Fruit fly (Drosophila melanogaster) whole organism, pupa: ENCODE data around the gene CG31368.

ENCODE experiments used
- CG10348 ChIP-seq: fragments of 200-800 bp; sonication (Bioruptor generic); IDR thresholded peaks from 2 replicates; pipeline ENCODE4 v1.3.6; 2022; ENCODE audit warnings: missing biosample characterization, missing genetic modification characterization
- CG12605 ChIP-seq: fragments of 200-800 bp; sonication (Bioruptor generic); IDR thresholded peaks from 2 replicates; pipeline ENCODE4 v1.3.6; 2022; ENCODE audit warnings: missing biosample characterization, missing genetic modification characterization
- CG13204 ChIP-seq: fragments of 200-800 bp; sonication (Bioruptor generic); optimal IDR thresholded peaks from 2 replicates; lab custom pipeline; 2018; ENCODE audit warnings: missing biosample characterization, mild to moderate bottlenecking, missing genetic modification characterization, moderate library complexity
- CG14655 ChIP-seq: fragments of 200-800 bp; sonication (Bioruptor generic); optimal IDR thresholded peaks from 3 replicates; lab custom pipeline; 2017; ENCODE audit warnings: mild to moderate bottlenecking, missing biosample characterization, missing genetic modification reagents, missing genetic modification characterization
- CG15710 ChIP-seq: fragments of 200-800 bp; sonication (Bioruptor generic); optimal IDR thresholded peaks from 2 replicates; lab custom pipeline; 2018; ENCODE audit warnings: missing biosample characterization, mild to moderate bottlenecking, missing genetic modification characterization, moderate library complexity
- CG17806 ChIP-seq: fragments of 200-800 bp; sonication (Bioruptor generic); optimal IDR thresholded peaks from 2 replicates; lab custom pipeline; 2018; ENCODE audit warnings: missing biosample characterization, mild to moderate bottlenecking, missing genetic modification characterization, moderate library complexity
- CG32121 ChIP-seq: fragments of 200-800 bp; sonication (Bioruptor generic); IDR thresholded peaks from 2 replicates; pipeline ENCODE4 v1.3.6; 2022; ENCODE audit warnings: missing biosample characterization, missing genetic modification characterization
- CG34367 ChIP-seq: fragments of 200-800 bp; sonication (Bioruptor generic); optimal IDR thresholded peaks from 2 replicates; lab custom pipeline; 2018; ENCODE audit warnings: missing biosample characterization, mild to moderate bottlenecking, missing genetic modification characterization
- CG4496 ChIP-seq: fragments of 200-800 bp; sonication (Bioruptor generic); IDR thresholded peaks from 3 replicates; pipeline ENCODE4 v1.3.6; 2022; ENCODE audit warnings: missing biosample characterization, missing genetic modification characterization
- CG8159 ChIP-seq: fragments of 200-800 bp; sonication (Bioruptor generic); optimal IDR thresholded peaks from 3 replicates; lab custom pipeline; 2018; ENCODE audit warnings: missing biosample characterization, mild to moderate bottlenecking, missing genetic modification characterization, moderate library complexity
- CG8301 ChIP-seq: fragments of 200-800 bp; sonication (Bioruptor generic); optimal IDR thresholded peaks from 2 replicates; lab custom pipeline; 2018; ENCODE audit warnings: missing biosample characterization, mild to moderate bottlenecking, missing genetic modification characterization
- CG9948 ChIP-seq: fragments of 200-800 bp; sonication (Bioruptor generic); optimal IDR thresholded peaks from 2 replicates; lab custom pipeline; 2018; ENCODE audit warnings: missing biosample characterization, mild to moderate bottlenecking, missing genetic modification characterization, moderate library complexity
- D1 ChIP-seq: fragments of 200-800 bp; sonication (Bioruptor generic); optimal IDR thresholded peaks from 2 replicates; lab custom pipeline; 2018; ENCODE audit warnings: missing biosample characterization, mild to moderate bottlenecking, missing genetic modification characterization, moderate library complexity
- EcR ChIP-seq: fragments of 200-800 bp; sonication (Bioruptor generic); optimal IDR thresholded peaks from 3 replicates; lab custom pipeline; 2019; ENCODE audit warnings: missing biosample characterization, missing genetic modification characterization, mild to moderate bottlenecking, moderate library complexity, missing genetic modification reagents
- Ets98B ChIP-seq: fragments of 200-800 bp; sonication (Bioruptor generic); IDR thresholded peaks from 2 replicates; pipeline ENCODE4 v1.3.6; 2022; ENCODE audit warnings: missing biosample characterization, missing genetic modification characterization
- Pif1A ChIP-seq: fragments of 200-800 bp; sonication (Bioruptor generic); optimal IDR thresholded peaks from 3 replicates; lab custom pipeline; 2016; ENCODE audit warnings: missing biosample characterization, missing genetic modification characterization
- Pif1B ChIP-seq: fragments of 200-800 bp; sonication (Bioruptor generic); optimal IDR thresholded peaks from 3 replicates; lab custom pipeline; 2016; ENCODE audit warnings: missing biosample characterization, missing genetic modification characterization
- Snoo ChIP-seq: fragments of 200-800 bp; sonication (Bioruptor generic); optimal IDR thresholded peaks from 3 replicates; lab custom pipeline; 2017; ENCODE audit warnings: missing biosample characterization, mild to moderate bottlenecking, missing genetic modification characterization, inconsistent platforms
- fd96Ca ChIP-seq: fragments of 200-800 bp; sonication (Bioruptor generic); IDR thresholded peaks from 3 replicates; pipeline ENCODE4 v1.3.6; 2022; ENCODE audit warnings: missing biosample characterization, missing genetic modification characterization
- gl ChIP-seq: fragments of 200-800 bp; sonication (Bioruptor generic); optimal IDR thresholded peaks from 2 replicates; lab custom pipeline; 2018; ENCODE audit warnings: missing biosample characterization, mild to moderate bottlenecking, missing genetic modification characterization
- rn ChIP-seq: fragments of 200-800 bp; sonication (Bioruptor generic); IDR thresholded peaks from 2 replicates; pipeline ENCODE4 v1.3.6; 2022; ENCODE audit warnings: missing biosample characterization, missing genetic modification characterization

Gene CG31368

DNA sequence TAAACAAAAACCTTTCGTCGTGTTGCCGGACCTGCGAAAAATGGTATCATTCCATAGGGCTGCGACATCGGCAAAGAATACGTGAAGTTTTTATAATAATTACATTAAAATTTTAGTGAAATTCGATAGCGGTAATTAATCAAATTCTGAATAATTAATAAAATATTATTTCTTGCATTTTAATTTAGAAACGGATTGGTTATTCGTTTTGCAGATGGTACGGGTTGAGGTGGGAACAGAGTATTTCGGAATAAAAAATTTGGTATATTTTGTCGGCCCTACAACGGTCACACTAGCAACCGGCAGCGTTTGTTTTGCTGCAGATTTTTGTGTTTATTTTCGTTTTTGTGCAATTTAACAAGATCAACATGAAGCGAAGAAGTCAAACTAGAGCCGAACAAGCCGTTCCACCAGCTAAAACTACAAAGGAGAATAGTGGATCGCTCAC lies at the start of gene CG31368, which contains the start of gene CG6962:
Gene CG31368 (plus strand): TSS at position 285 of the 448 bp plus-strand sequence.
Gene CG6962 (minus strand): TSS at position 29 of the 448 bp plus-strand sequence.
- TF ChIP-seq Pif1A (GFP tag; lab: Kevin White, UChicago) (no peak), gl (no peak), Snoo (peak; percentile 54), CG8159 (peak; percentile 69), Ets98B (peak; percentile 54), CG15710 (peak; percentile 73), D1 (tag; lab: Kevin White, UChicago) (no peak), CG4496 (peak; percentile 80), CG34367 (tag; lab: Kevin White, UChicago) (peak; percentile 34), CG17806 (tag; lab: Kevin White, UChicago) (peak; percentile 69), CG8301 (tag; lab: Kevin White, UChicago) (peak; percentile 53), CG14655 (GFP tag; lab: Kevin White, UChicago) (no peak), CG10348 (GFP tag; lab: Robert Waterston, UW) (0 out of 2 replicates have a peak, but pooled peaks have one; percentile 14), CG32121 (peak; percentile 59; the same call in 1 of the 2 replicates), fd96Ca (GFP tag; lab: Robert Waterston, UW) (0 out of 3 replicates have a peak, but pooled peaks have one; percentile 32), CG13204 (GFP tag; lab: Kevin White, UChicago) (no peak), EcR (GFP tag; lab: Kevin White, UChicago) (no peak), CG12605 (GFP tag; lab: Robert Waterston, UW) (peak; percentile 60), rn (GFP tag; lab: Robert Waterston, UW) (no peak), Pif1B (GFP tag; lab: Kevin White, UChicago) (no peak), CG9948 (tag; lab: Kevin White, UChicago) (peak; percentile 60)
- TF ChIP-seq, all 21 proteins: peak for 13

DNA sequence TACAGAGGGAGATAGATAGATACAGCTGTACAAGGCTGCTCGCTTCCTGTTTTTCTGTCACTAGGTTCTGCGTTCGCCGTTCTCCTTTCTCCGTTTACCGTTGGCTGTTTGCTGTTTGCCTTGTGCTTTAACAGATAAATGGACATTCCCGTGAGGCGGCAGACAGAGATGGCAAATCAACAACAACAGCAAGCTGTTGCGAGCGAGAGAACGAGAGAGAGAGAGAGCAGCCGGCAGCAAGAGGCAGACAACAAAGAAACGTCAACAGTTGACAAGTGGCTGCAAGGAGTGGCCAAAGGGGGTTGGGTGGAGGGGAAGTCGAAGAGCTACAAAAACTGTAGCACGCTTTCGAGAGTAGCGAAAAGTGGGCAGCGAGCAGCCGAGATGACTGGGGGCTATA lies 49.2 kb upstream of the CG31368 start:
- no peak for TF ChIP-seq Snoo
- TF ChIP-seq CG32121: no peak
- no peak for TF ChIP-seq CG12605 (GFP tag; lab: Robert Waterston, UW)
- no peak for TF ChIP-seq CG8159
- peak; percentile 63; the same call in 2 of the 3 replicates for TF ChIP-seq CG4496
- no peak for TF ChIP-seq CG9948 (tag; lab: Kevin White, UChicago)
- TF ChIP-seq CG34367 (tag; lab: Kevin White, UChicago): no peak
- TF ChIP-seq Ets98B: no peak
- no peak for TF ChIP-seq rn (GFP tag; lab: Robert Waterston, UW)
- no peak for TF ChIP-seq fd96Ca (GFP tag; lab: Robert Waterston, UW)
- no peak for TF ChIP-seq CG17806 (tag; lab: Kevin White, UChicago)
- no peak for TF ChIP-seq CG8301 (tag; lab: Kevin White, UChicago)
- no peak for TF ChIP-seq CG14655 (GFP tag; lab: Kevin White, UChicago)
- TF ChIP-seq CG10348 (GFP tag; lab: Robert Waterston, UW): no peak
- no peak for TF ChIP-seq gl
- TF ChIP-seq EcR (GFP tag; lab: Kevin White, UChicago): peak; percentile 4
- no peak for TF ChIP-seq Pif1B (GFP tag; lab: Kevin White, UChicago)
- TF ChIP-seq D1 (tag; lab: Kevin White, UChicago): no peak
- peak; percentile 5 for TF ChIP-seq CG13204 (GFP tag; lab: Kevin White, UChicago)
- TF ChIP-seq CG15710: no peak
- TF ChIP-seq Pif1A (GFP tag; lab: Kevin White, UChicago): no peak

DNA sequence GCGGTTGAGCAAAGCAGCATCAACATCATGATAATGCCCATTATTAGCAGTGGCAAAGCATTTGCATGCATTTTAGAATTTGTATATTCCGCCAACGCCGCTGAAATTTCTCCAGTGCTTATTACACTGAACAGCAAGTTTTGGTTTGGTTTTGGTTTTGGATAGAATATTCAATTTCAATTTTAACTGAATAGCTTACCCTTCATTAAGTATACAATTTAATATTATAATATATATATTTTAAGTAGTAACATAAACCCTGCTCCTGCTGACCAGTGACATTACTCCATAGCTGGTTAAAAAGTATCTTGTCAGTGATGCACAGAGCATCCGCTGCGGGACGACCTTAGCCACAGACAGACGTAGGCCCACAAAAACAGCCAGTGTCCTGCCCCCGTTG lies 35.2 kb upstream of the CG31368 start:
- TF ChIP-seq fd96Ca (GFP tag; lab: Robert Waterston, UW) (0 out of 3 replicates have a peak, but pooled peaks have one; percentile 12), Ets98B (peak; percentile 52), Pif1A (GFP tag; lab: Kevin White, UChicago) (no peak), rn (GFP tag; lab: Robert Waterston, UW) (no peak), CG8159 (peak; percentile 46), CG32121 (no peak), CG8301 (tag; lab: Kevin White, UChicago) (peak; percentile 33), CG34367 (tag; lab: Kevin White, UChicago) (no peak), EcR (GFP tag; lab: Kevin White, UChicago) (no peak), gl (no peak), CG4496 (peak; percentile 46; the same call in 1 of the 3 replicates), CG15710 (peak; percentile 33), CG17806 (tag; lab: Kevin White, UChicago) (peak; percentile 33), CG13204 (GFP tag; lab: Kevin White, UChicago) (no peak), CG9948 (tag; lab: Kevin White, UChicago) (peak; percentile 18), CG12605 (GFP tag; lab: Robert Waterston, UW) (peak; percentile 55; the same call in 1 of the 2 replicates), CG14655 (GFP tag; lab: Kevin White, UChicago) (peak; percentile 43), Snoo (no peak), Pif1B (GFP tag; lab: Kevin White, UChicago) (no peak), CG10348 (GFP tag; lab: Robert Waterston, UW) (no peak), D1 (tag; lab: Kevin White, UChicago) (no peak)

DNA sequence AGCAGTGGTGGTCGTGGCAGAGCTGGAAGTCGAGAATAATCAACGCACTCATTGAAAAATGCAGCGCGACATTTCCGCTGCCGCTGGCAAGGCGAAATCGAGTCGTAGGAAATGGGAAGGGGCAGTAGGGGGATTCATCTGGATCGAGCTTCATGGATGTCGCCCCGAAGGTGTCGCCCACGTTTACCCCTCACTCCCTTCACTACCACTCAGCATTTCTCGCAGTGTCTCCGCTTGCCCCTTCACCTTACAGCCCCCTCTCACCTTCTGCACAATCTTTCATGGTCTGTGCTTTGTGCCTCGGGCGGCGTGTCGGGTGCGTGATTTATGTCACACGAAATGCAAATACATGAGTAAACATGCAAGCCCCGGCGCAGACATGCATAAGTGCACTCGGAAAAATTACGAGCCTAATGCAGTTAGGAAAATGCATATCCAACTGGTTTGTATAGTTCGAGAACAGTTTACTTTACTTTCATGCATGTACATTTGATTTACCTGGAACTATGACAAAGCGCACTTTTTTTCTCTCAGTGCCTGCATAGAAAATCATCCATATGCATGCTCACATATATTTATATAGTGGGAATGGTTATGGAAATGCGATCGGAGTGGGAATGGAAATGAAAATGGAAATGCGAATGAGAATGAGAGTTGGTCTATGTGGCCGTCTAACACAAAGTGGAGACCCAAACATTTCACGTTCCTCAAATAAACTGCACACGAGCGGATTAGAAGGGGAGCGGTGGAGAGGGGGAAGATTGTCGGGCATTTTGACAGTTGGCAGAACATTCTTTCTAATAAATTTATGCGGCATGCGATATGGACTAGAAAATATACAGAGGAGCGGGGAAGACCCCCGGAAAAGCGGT lies 33.0 kb upstream of the CG31368 start:
- TF ChIP-seq CG14655 (GFP tag; lab: Kevin White, UChicago) (peak; percentile 92), D1 (tag; lab: Kevin White, UChicago) (peak; percentile 28), EcR (GFP tag; lab: Kevin White, UChicago) (peak; percentile 1), Pif1A (GFP tag; lab: Kevin White, UChicago) (peak; percentile 92), CG10348 (GFP tag; lab: Robert Waterston, UW) (peak; percentile 74), CG12605 (GFP tag; lab: Robert Waterston, UW) (peak; percentile 91), CG15710 (peak; percentile 80), CG13204 (GFP tag; lab: Kevin White, UChicago) (peak; percentile 47), rn (GFP tag; lab: Robert Waterston, UW) (peak; percentile 71), CG8301 (tag; lab: Kevin White, UChicago) (peak; percentile 91), CG34367 (tag; lab: Kevin White, UChicago) (peak; percentile 77), Pif1B (GFP tag; lab: Kevin White, UChicago) (peak; percentile 88), gl (peak; percentile 64), CG4496 (peak; percentile 94), Snoo (peak; percentile 40), CG8159 (peak; percentile 84), CG32121 (peak; percentile 92), CG17806 (tag; lab: Kevin White, UChicago) (peak; percentile 85), fd96Ca (GFP tag; lab: Robert Waterston, UW) (peak; percentile 96), CG9948 (tag; lab: Kevin White, UChicago) (peak; percentile 83), Ets98B (peak; percentile 94)
